Fruit fly (Drosophila melanogaster) S2 (cell line): ENCODE results near the gene brat.

Experiments used
- CG8478 ChIP-seq: fragments of >200 bp; optimal IDR thresholded peaks from 2 replicates; lab custom pipeline; 2018
- CTCF ChIP-seq, 2 experiments: fragments of >200 bp; optimal IDR thresholded peaks; 2 replicates each; lab custom pipeline; 2018

dm6 chr2L:19154893-19155389 is 21.3 kb downstream of the brat start:
- TF ChIP-seq CG8478 (lab: Kevin White, UChicago) = no peak
- TF ChIP-seq CTCF (optimal IDR thresholded peaks at IDR 0.05; lab: Kevin White, UChicago) = no peak
